Fruit fly (Drosophila melanogaster) whole organism, wandering third instar larva: ENCODE results near the gene CG17777.

Source experiments
- Dfd ChIP-seq: fragments of >200 bp; optimal IDR thresholded peaks from 2 replicates; lab custom pipeline; 2017; ENCODE audit warnings: missing biosample characterization, missing genetic modification characterization
- h ChIP-seq: fragments of 200-800 bp; sonication (Bioruptor generic); optimal IDR thresholded peaks from 3 replicates; lab custom pipeline; 2016; ENCODE audit warnings: missing biosample characterization, mild to moderate bottlenecking, missing genetic modification characterization
- sage ChIP-seq: fragments of 200-800 bp; sonication (Bioruptor generic); optimal IDR thresholded peaks from 2 replicates; lab custom pipeline; 2016; ENCODE audit warnings: missing biosample characterization, mild to moderate bottlenecking, missing genetic modification characterization
- usp ChIP-seq: fragments of >200 bp; optimal IDR thresholded peaks from 2 replicates; lab custom pipeline; 2017; ENCODE audit warnings: missing biosample characterization, missing genetic modification characterization

- TF ChIP-seq h (GFP tag; lab: Kevin White, UChicago) (no peak), Dfd (no peak), usp (GFP tag; lab: Kevin White, UChicago) (no peak), sage (GFP tag; lab: Kevin White, UChicago) (no peak)
These were observed 48.2 kb upstream of the CG17777 start for dm6 chrX:2138417-2138816.
